Worm (Caenorhabditis elegans): ENCODE results near the gene str-63.

DNA sequence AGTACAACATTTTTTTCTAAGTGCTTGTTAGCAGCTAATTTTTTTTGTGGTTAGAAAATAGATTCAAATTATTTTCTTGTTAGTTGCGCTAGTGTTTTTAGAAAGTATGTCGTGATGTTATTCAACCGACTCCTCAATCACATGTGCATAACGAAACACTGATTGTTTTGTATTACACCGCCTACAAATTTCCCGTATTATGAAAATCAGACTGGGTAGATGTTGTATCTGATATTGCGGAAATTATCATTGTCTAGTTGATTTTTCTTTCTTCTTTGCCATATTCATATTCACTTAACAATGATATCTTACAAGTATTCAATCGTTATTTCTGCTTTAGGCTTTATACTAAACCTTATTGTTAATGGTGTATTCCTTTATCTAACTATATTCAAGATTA lies at the start of gene str-63:
- no peak for TF ChIP-seq rbr-2 (tag; optimal IDR thresholded peaks at IDR 0.05)
- no peak for TF ChIP-seq mdl-1 (tag; optimal IDR thresholded peaks at IDR 0.05)
- TF ChIP-seq nhr-10 (tag; optimal IDR thresholded peaks at IDR 0.05), result no peak
- no peak for TF ChIP-seq pha-4 (GFP tag; IDR thresholded peaks at IDR 0.05)
- no peak for TF ChIP-seq pha-4 (tag; optimal IDR thresholded peaks at IDR 0.05)
- no peak for TF ChIP-seq ama-1 (optimal IDR thresholded peaks at IDR 0.05)
- no peak for TF ChIP-seq egl-27 (tag; optimal IDR thresholded peaks at IDR 0.05)
- TF ChIP-seq lin-38 (GFP tag; IDR thresholded peaks at IDR 0.05), result no peak
- no peak for TF ChIP-seq unc-130 (GFP tag; optimal IDR thresholded peaks at IDR 0.05)
